Fruit fly (Drosophila melanogaster): ENCODE results near the gene gwl.

Gene gwl

DNA sequence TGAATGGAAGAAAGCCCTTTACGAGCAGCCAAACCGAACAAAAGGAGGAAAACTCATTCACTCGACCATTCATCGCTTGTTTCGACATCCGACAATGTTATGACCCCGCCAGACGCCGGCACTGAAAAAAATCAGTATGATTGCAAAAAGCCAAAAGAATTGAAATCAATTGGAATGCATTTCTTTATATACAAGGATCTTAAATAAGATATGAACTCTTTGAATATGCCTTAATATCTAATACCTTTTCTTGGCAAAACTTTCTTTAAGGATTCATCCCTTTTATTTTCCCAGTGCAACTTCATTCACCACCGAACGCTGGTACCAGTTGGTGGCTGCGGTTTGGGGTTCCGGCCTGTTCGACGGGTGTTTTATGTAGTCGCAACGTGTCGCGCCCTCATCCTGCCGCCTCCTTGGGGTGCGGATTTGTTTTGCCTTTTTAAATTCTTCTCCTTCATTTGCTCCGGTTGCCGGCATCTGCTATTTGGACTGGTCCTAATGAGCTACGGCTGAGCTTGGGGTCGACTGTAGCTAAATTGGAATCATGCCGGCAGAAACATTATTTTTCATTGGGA is 26.3 kb upstream of the gwl start (continued):
- TF ChIP-seq Vsx1 (GFP tag; optimal IDR thresholded peaks at IDR 0.05) (peak; percentile 46), gfzf (GFP tag; optimal IDR thresholded peaks at IDR 0.05) (no peak), corto (GFP tag; optimal IDR thresholded peaks at IDR 0.05) (peak; percentile 17), NC2β (GFP tag; optimal IDR thresholded peaks at IDR 0.05) (peak; percentile 68), CG11696 (GFP tag; IDR thresholded peaks at IDR 0.05) (peak; percentile 59), Nf-YA (GFP tag; IDR thresholded peaks at IDR 0.05) (peak; percentile 79), wor (GFP tag; IDR thresholded peaks at IDR 0.05) (peak; percentile 74), odd (GFP tag; optimal IDR thresholded peaks at IDR 0.05) (peak; percentile 81), Bteb2 (GFP tag; optimal IDR thresholded peaks at IDR 0.05) (peak; percentile 76), CG8944 (GFP tag; optimal IDR thresholded peaks at IDR 0.05) (peak; percentile 69), CG6272 (GFP tag; IDR thresholded peaks at IDR 0.05) (peak; percentile 82), Kr (GFP tag; optimal IDR thresholded peaks at IDR 0.05) (no peak), CG1603 (tag; optimal IDR thresholded peaks at IDR 0.05) (peak; percentile 87), CG14050 (GFP tag; IDR thresholded peaks at IDR 0.05) (peak; percentile 61), Eip74EF (GFP tag; optimal IDR thresholded peaks at IDR 0.05) (peak in 1 of 2 experiments; percentile 79), Ets65A (GFP tag) (peak; percentile 93), Deaf1 (tag; optimal IDR thresholded peaks at IDR 0.05) (peak; percentile 66), CG12071 (GFP tag; optimal IDR thresholded peaks at IDR 0.05) (peak; percentile 83), CG34376 (GFP tag; optimal IDR thresholded peaks at IDR 0.05) (peak; percentile 87), Nf-YC (tag; optimal IDR thresholded peaks at IDR 0.05) (peak; percentile 76), CG11723 (GFP tag; optimal IDR thresholded peaks at IDR 0.05) (peak; percentile 74), Camta (GFP tag; optimal IDR thresholded peaks at IDR 0.05) (peak; percentile 66), grn (GFP tag; optimal IDR thresholded peaks at IDR 0.05) (peak; percentile 44), CG32532 (GFP tag; IDR thresholded peaks at IDR 0.05) (peak; percentile 87), CG1792 (GFP tag; optimal IDR thresholded peaks at IDR 0.05) (peak; percentile 82), gcm2 (GFP tag; optimal IDR thresholded peaks at IDR 0.05) (peak; percentile 40), CG17361 (GFP tag; IDR thresholded peaks at IDR 0.05) (peak; percentile 91), CG17385 (GFP tag; optimal IDR thresholded peaks at IDR 0.05) (peak; percentile 86), CrebB (tag; optimal IDR thresholded peaks at IDR 0.05) (peak; percentile 85), HmgZ (tag; optimal IDR thresholded peaks at IDR 0.05) (peak; percentile 93), CG10366 (GFP tag; IDR thresholded peaks at IDR 0.05) (peak; percentile 84), CG7271 (tag; optimal IDR thresholded peaks at IDR 0.05) (no peak), CG15514 (GFP tag; optimal IDR thresholded peaks at IDR 0.05) (peak; percentile 77), Dek (tag; optimal IDR thresholded peaks at IDR 0.05) (peak; percentile 89), slou (GFP tag; optimal IDR thresholded peaks at IDR 0.05) (peak; percentile 83), tap (tag; optimal IDR thresholded peaks at IDR 0.05) (peak; percentile 86), tin (GFP tag; optimal IDR thresholded peaks at IDR 0.05) (peak; percentile 78), CG13775 (GFP tag; optimal IDR thresholded peaks at IDR 0.05) (peak; percentile 71), pum (GFP tag; optimal IDR thresholded peaks at IDR 0.05) (peak; percentile 73), pan (optimal IDR thresholded peaks at IDR 0.05) (no peak), pan (GFP tag; optimal IDR thresholded peaks at IDR 0.05 in 1 of 2, IDR thresholded peaks at IDR 0.05 in 1 of 2) (peak in 1 of 2 experiments; percentile 88), row (GFP tag; IDR thresholded peaks at IDR 0.05) (peak; percentile 92), caup (GFP tag; optimal IDR thresholded peaks at IDR 0.05; ENCODE audit: severe bottlenecking) (peak; percentile 90), Ets97D (GFP tag; optimal IDR thresholded peaks at IDR 0.05) (peak; percentile 37), yki (optimal IDR thresholded peaks at IDR 0.05) (no peak), abd-A (tag; optimal IDR thresholded peaks at IDR 0.05) (peak; percentile 97), trh (GFP tag; optimal IDR thresholded peaks at IDR 0.05) (no peak), stwl (tag; optimal IDR thresholded peaks at IDR 0.05) (no peak), CG15269 (tag; optimal IDR thresholded peaks at IDR 0.05) (peak; percentile 92), jing (GFP tag; optimal IDR thresholded peaks at IDR 0.05) (peak; percentile 58), Bdp1 (GFP tag; optimal IDR thresholded peaks at IDR 0.05) (peak; percentile 65)
